Fruit fly (Drosophila melanogaster) whole organism, prepupa: ENCODE data around the gene CG7724.

Experiments
- Blimp-1 ChIP-seq: fragments of 200-800 bp; sonication (Bioruptor generic); optimal IDR thresholded peaks from 3 replicates; lab custom pipeline; 2017; ENCODE audit warnings: missing biosample characterization, missing genetic modification characterization, mild to moderate bottlenecking, moderate library complexity, missing genetic modification reagents
- CG10631 ChIP-seq: fragments of 200-800 bp; sonication (Bioruptor generic); optimal IDR thresholded peaks from 2 replicates; lab custom pipeline; 2016; ENCODE audit warnings: missing biosample characterization, missing genetic modification characterization
- CG10669 ChIP-seq: fragments of 200-800 bp; sonication (Bioruptor generic); optimal IDR thresholded peaks from 3 replicates; lab custom pipeline; 2018; ENCODE audit warnings: missing biosample characterization, mild to moderate bottlenecking, missing genetic modification characterization, moderate library complexity
- CG11294 ChIP-seq: fragments of 200-800 bp; sonication (Bioruptor generic); IDR thresholded peaks from 2 replicates; pipeline ENCODE4 v1.3.6; 2022; ENCODE audit warnings: missing biosample characterization, missing genetic modification characterization
- CG11762 ChIP-seq: fragments of 200-800 bp; sonication (Bioruptor generic); optimal IDR thresholded peaks from 3 replicates; lab custom pipeline; 2016; ENCODE audit warnings: missing biosample characterization, missing genetic modification characterization; ENCODE audit not compliant: insufficient read depth
- CG11902 ChIP-seq: fragments of 200-800 bp; sonication (Bioruptor generic); optimal IDR thresholded peaks from 3 replicates; lab custom pipeline; 2016; ENCODE audit warnings: missing biosample characterization, missing genetic modification characterization
- CG15336 ChIP-seq: fragments of 200-800 bp; sonication (Bioruptor generic); IDR thresholded peaks from 2 replicates; pipeline ENCODE4 v1.3.6; 2022; ENCODE audit warnings: missing biosample characterization, missing genetic modification characterization
- CG1621 ChIP-seq: fragments of 200-800 bp; sonication (Bioruptor generic); optimal IDR thresholded peaks from 3 replicates; lab custom pipeline; 2018; ENCODE audit warnings: missing biosample characterization, mild to moderate bottlenecking, missing genetic modification characterization
- CG16779 ChIP-seq: fragments of 200-800 bp; sonication (Bioruptor generic); optimal IDR thresholded peaks from 3 replicates; lab custom pipeline; 2017; ENCODE audit warnings: missing biosample characterization, mild to moderate bottlenecking, missing genetic modification characterization
- CG31627 ChIP-seq: fragments of 200-800 bp; sonication (Bioruptor generic); optimal IDR thresholded peaks from 3 replicates; lab custom pipeline; 2016; ENCODE audit warnings: missing biosample characterization, missing genetic modification characterization
- CG32006 ChIP-seq: fragments of 200-800 bp; sonication (Bioruptor generic); optimal IDR thresholded peaks from 3 replicates; lab custom pipeline; 2017; ENCODE audit warnings: missing biosample characterization, mild to moderate bottlenecking, missing genetic modification characterization
- CG34406 ChIP-seq: fragments of 200-800 bp; sonication (Bioruptor generic); optimal IDR thresholded peaks from 3 replicates; lab custom pipeline; 2016; ENCODE audit warnings: missing biosample characterization, missing genetic modification characterization
- CG3919 ChIP-seq: fragments of 200-800 bp; sonication (Bioruptor generic); optimal IDR thresholded peaks from 3 replicates; lab custom pipeline; 2016; ENCODE audit warnings: missing biosample characterization, missing genetic modification characterization
- CG4318 ChIP-seq: fragments of 200-800 bp; sonication (Bioruptor generic); optimal IDR thresholded peaks from 3 replicates; lab custom pipeline; 2017; ENCODE audit warnings: missing biosample characterization, mild to moderate bottlenecking, missing genetic modification characterization
- CG6163 ChIP-seq: fragments of 200-800 bp; sonication (Bioruptor generic); IDR thresholded peaks from 3 replicates; pipeline ENCODE4 v1.3.6; 2022; ENCODE audit warnings: missing biosample characterization, missing genetic modification characterization
- CG6276 ChIP-seq: fragments of 200-800 bp; sonication (Bioruptor generic); optimal IDR thresholded peaks from 2 replicates; lab custom pipeline; 2017; ENCODE audit warnings: missing biosample characterization, mild to moderate bottlenecking, missing genetic modification characterization
- CG6792 ChIP-seq: fragments of 200-800 bp; sonication (Bioruptor generic); optimal IDR thresholded peaks from 3 replicates; lab custom pipeline; 2016; ENCODE audit warnings: missing biosample characterization, missing genetic modification characterization
- CG6808 ChIP-seq: fragments of 200-800 bp; sonication (Bioruptor generic); optimal IDR thresholded peaks from 3 replicates; lab custom pipeline; 2017; ENCODE audit warnings: missing biosample characterization, missing genetic modification characterization, mild to moderate bottlenecking, moderate library complexity, missing genetic modification reagents
- CG7368 ChIP-seq: fragments of 200-800 bp; sonication (Bioruptor generic); optimal IDR thresholded peaks from 3 replicates; lab custom pipeline; 2016; ENCODE audit warnings: missing biosample characterization, missing genetic modification characterization
- CG8119 ChIP-seq: fragments of 200-800 bp; sonication (Bioruptor generic); IDR thresholded peaks from 3 replicates; pipeline ENCODE4 v1.3.6; 2022; ENCODE audit warnings: missing biosample characterization, missing genetic modification characterization
- CG8319 ChIP-seq: fragments of 200-800 bp; sonication (Bioruptor generic); optimal IDR thresholded peaks from 3 replicates; lab custom pipeline; 2016; ENCODE audit warnings: missing biosample characterization, missing genetic modification characterization
- CG8632 ChIP-seq: fragments of 200-800 bp; sonication (Bioruptor generic); optimal IDR thresholded peaks from 3 replicates; lab custom pipeline; 2016; ENCODE audit warnings: missing biosample characterization, missing genetic modification characterization
- CG9139 ChIP-seq: fragments of 200-800 bp; sonication (Bioruptor generic); optimal IDR thresholded peaks from 3 replicates; lab custom pipeline; 2017; ENCODE audit warnings: missing biosample characterization, mild to moderate bottlenecking, missing genetic modification characterization
- Eip75B ChIP-seq: fragments of 200-800 bp; sonication (Bioruptor generic); optimal IDR thresholded peaks from 3 replicates; lab custom pipeline; 2016; ENCODE audit warnings: missing biosample characterization, missing genetic modification characterization
- Eip78C ChIP-seq: fragments of 200-800 bp; sonication (Bioruptor generic); peaks from one replicate; lab custom pipeline; 2016; ENCODE audit warnings: missing biosample characterization, missing genetic modification characterization
- Ets21C ChIP-seq: fragments of 200-800 bp; sonication (Bioruptor generic); optimal IDR thresholded peaks from 3 replicates; lab custom pipeline; 2016; ENCODE audit warnings: missing biosample characterization, missing genetic modification characterization
- Ets96B ChIP-seq: fragments of 200-800 bp; optimal IDR thresholded peaks from 2 replicates; lab custom pipeline; 2019; ENCODE audit warnings: missing biosample characterization, mild to moderate bottlenecking, missing genetic modification characterization, moderate library complexity
- Gug ChIP-seq: fragments of 200-800 bp; sonication (Bioruptor generic); IDR thresholded peaks from 2 replicates; pipeline ENCODE4 v1.3.6; 2022; ENCODE audit warnings: missing biosample characterization, missing genetic modification characterization
- Hr38 ChIP-seq: sonication (Bioruptor generic); optimal IDR thresholded peaks from 2 replicates; lab custom pipeline; 2016; ENCODE audit warnings: missing biosample characterization, missing genetic modification characterization
- Hr39 ChIP-seq: fragments of 200-800 bp; sonication (Bioruptor generic); optimal IDR thresholded peaks from 2 replicates; lab custom pipeline; 2016; ENCODE audit warnings: missing biosample characterization, missing genetic modification characterization
- Hr4 ChIP-seq: fragments of 200-800 bp; sonication (Bioruptor generic); optimal IDR thresholded peaks from 3 replicates; lab custom pipeline; 2016; ENCODE audit warnings: missing biosample characterization, missing genetic modification characterization
- Lpt ChIP-seq: fragments of 200-800 bp; sonication (Bioruptor generic); optimal IDR thresholded peaks from 3 replicates; lab custom pipeline; 2016; ENCODE audit warnings: missing biosample characterization, missing genetic modification characterization
- Met ChIP-seq: fragments of 200-800 bp; sonication (Bioruptor generic); optimal IDR thresholded peaks from 3 replicates; lab custom pipeline; 2016; ENCODE audit warnings: missing biosample characterization, missing genetic modification characterization
- Smox ChIP-seq: fragments of 200-800 bp; sonication (Bioruptor generic); optimal IDR thresholded peaks from 3 replicates; lab custom pipeline; 2016; ENCODE audit warnings: missing biosample characterization, missing genetic modification characterization
- Sox102F ChIP-seq: fragments of 200-800 bp; sonication (Bioruptor generic); optimal IDR thresholded peaks from 2 replicates; lab custom pipeline; 2016; ENCODE audit warnings: missing biosample characterization, mild to moderate bottlenecking, missing genetic modification characterization
- Sox15 ChIP-seq: fragments of 200-800 bp; sonication (Bioruptor generic); optimal IDR thresholded peaks from 3 replicates; lab custom pipeline; 2016; ENCODE audit warnings: missing biosample characterization, missing genetic modification characterization
- achi ChIP-seq: fragments of 200-800 bp; sonication (Bioruptor generic); optimal IDR thresholded peaks from 3 replicates; lab custom pipeline; 2016; ENCODE audit warnings: missing biosample characterization, missing genetic modification characterization
- acj6 ChIP-seq: fragments of 200-800 bp; sonication (Bioruptor generic); optimal IDR thresholded peaks from 3 replicates; lab custom pipeline; 2016; ENCODE audit warnings: missing biosample characterization, missing genetic modification characterization
- cyc ChIP-seq: fragments of 200-800 bp; sonication (Bioruptor generic); optimal IDR thresholded peaks from 3 replicates; lab custom pipeline; 2016; ENCODE audit warnings: missing biosample characterization, missing genetic modification characterization
- eg ChIP-seq: fragments of 200-800 bp; sonication (Bioruptor generic); IDR thresholded peaks from 3 replicates; pipeline ENCODE4 v1.3.6; 2022; ENCODE audit warnings: missing biosample characterization, missing genetic modification characterization
- esn ChIP-seq: fragments of 200-800 bp; sonication (Bioruptor generic); optimal IDR thresholded peaks from 2 replicates; lab custom pipeline; 2016; ENCODE audit warnings: missing biosample characterization, mild to moderate bottlenecking, missing genetic modification characterization, moderate library complexity
- fd59A ChIP-seq: fragments of 200-800 bp; sonication (Bioruptor generic); optimal IDR thresholded peaks from 2 replicates; lab custom pipeline; 2017; ENCODE audit warnings: missing biosample characterization, mild to moderate bottlenecking, missing genetic modification characterization, missing genetic modification reagents
- fd85E ChIP-seq: fragments of 200-800 bp; sonication (Bioruptor generic); optimal IDR thresholded peaks from 3 replicates; lab custom pipeline; 2016; ENCODE audit warnings: missing biosample characterization, missing genetic modification characterization
- fkh ChIP-seq: fragments of 200-800 bp; sonication (Bioruptor generic); optimal IDR thresholded peaks from 3 replicates; lab custom pipeline; 2017; ENCODE audit warnings: missing biosample characterization, mild to moderate bottlenecking, missing genetic modification characterization, moderate library complexity
- lz ChIP-seq: fragments of 200-800 bp; sonication (Bioruptor generic); optimal IDR thresholded peaks from 3 replicates; lab custom pipeline; 2016; ENCODE audit warnings: missing biosample characterization, missing genetic modification characterization
- net ChIP-seq: fragments of 200-800 bp; sonication (Bioruptor generic); optimal IDR thresholded peaks from 3 replicates; lab custom pipeline; 2016; ENCODE audit warnings: missing biosample characterization, missing genetic modification characterization
- pdm3 ChIP-seq: fragments of 200-800 bp; sonication (Bioruptor generic); optimal IDR thresholded peaks from 3 replicates; lab custom pipeline; 2016; ENCODE audit warnings: missing biosample characterization, missing genetic modification characterization
- salr ChIP-seq, 2 experiments: fragments of 200-800 bp; sonication (Bioruptor generic); optimal IDR thresholded peaks; 3 replicates each; lab custom pipeline; 2016 to 2018; ENCODE audit warnings: missing biosample characterization in 2 of 2, missing genetic modification characterization in 2 of 2, mild to moderate bottlenecking in 1 of 2
- ss ChIP-seq, 2 experiments: fragments of 200-800 bp; sonication (Bioruptor generic); optimal IDR thresholded peaks; 2 replicates in 1 of 2; 3 replicates in 1 of 2; lab custom pipeline; 2017 to 2018; ENCODE audit warnings: mild to moderate bottlenecking in 2 of 2, missing biosample characterization in 2 of 2, missing genetic modification characterization in 2 of 2, moderate library complexity in 1 of 2
- svp ChIP-seq: fragments of 200-800 bp; sonication (Bioruptor generic); peaks from one replicate; lab custom pipeline; 2016; ENCODE audit warnings: missing biosample characterization, missing genetic modification characterization
- topi ChIP-seq: fragments of 200-800 bp; sonication (Bioruptor generic); optimal IDR thresholded peaks from 3 replicates; lab custom pipeline; 2016; ENCODE audit warnings: missing biosample characterization, missing genetic modification characterization

The CG7724 gene

dm6 chr3L:17009715-17010491 is 45.5 kb upstream of the CG7724 start:
- TF ChIP-seq Hr39 (GFP tag; lab: Kevin White, UChicago) (peak; percentile 63), net (no peak), esn (GFP tag; lab: Kevin White, UChicago) (peak; percentile 47), CG11902 (GFP tag; lab: Kevin White, UChicago) (peak; percentile 12), salr (GFP tag; optimal IDR thresholded peaks at IDR 0.05; lab: Kevin White, UChicago) (peak in 1 of 2 experiments; percentile 14), eg (peak; percentile 29), CG8632 (GFP tag; lab: Kevin White, UChicago) (peak; percentile 38), CG34406 (peak; percentile 45), Lpt (GFP tag; lab: Kevin White, UChicago) (peak; percentile 50), svp (GFP tag; lab: Kevin White, UChicago) (peak; percentile 97), cyc (GFP tag; lab: Kevin White, UChicago) (peak; percentile 15), Gug (GFP tag; lab: Robert Waterston, UW) (peak; percentile 46), Eip78C (GFP tag; lab: Kevin White, UChicago) (peak; percentile 70), Eip75B (peak; percentile 56), Blimp-1 (peak; percentile 30), CG6276 (GFP tag; lab: Kevin White, UChicago) (no peak), Smox (GFP tag; lab: Kevin White, UChicago) (peak; percentile 47), Hr38 (GFP tag; lab: Kevin White, UChicago) (no peak), CG11294 (GFP tag; lab: Robert Waterston, UW) (no peak), achi (no peak), CG32006 (GFP tag; lab: Kevin White, UChicago) (peak; percentile 26), ss (GFP tag; optimal IDR thresholded peaks at IDR 0.05; lab: Kevin White, UChicago) (peak; percentile 54 to 62), CG3919 (GFP tag; lab: Kevin White, UChicago) (peak; percentile 1), CG10631 (GFP tag; lab: Kevin White, UChicago) (no peak), Sox102F (GFP tag; lab: Kevin White, UChicago) (peak; percentile 6), Sox15 (GFP tag; lab: Kevin White, UChicago) (no peak), CG15336 (GFP tag; lab: Robert Waterston, UW) (no peak), CG4318 (GFP tag; lab: Kevin White, UChicago) (no peak), CG6163 (GFP tag; lab: Robert Waterston, UW) (peak; percentile 35), fd85E (GFP tag; lab: Kevin White, UChicago) (no peak), CG16779 (peak; percentile 29), CG11762 (no peak), Met (peak; percentile 32), pdm3 (GFP tag; lab: Kevin White, UChicago) (peak; percentile 26), CG8319 (GFP tag; lab: Kevin White, UChicago) (no peak), CG1621 (tag; lab: Kevin White, UChicago) (peak; percentile 67), CG7368 (GFP tag; lab: Kevin White, UChicago) (no peak), acj6 (GFP tag; lab: Kevin White, UChicago) (peak; percentile 29), CG9139 (GFP tag; lab: Kevin White, UChicago) (peak; percentile 49), CG6808 (GFP tag; lab: Kevin White, UChicago) (no peak), fkh (peak; percentile 99), CG31627 (GFP tag; lab: Kevin White, UChicago) (peak; percentile 46), topi (peak; percentile 29), Ets96B (tag; lab: Kevin White, UChicago) (no peak), Ets21C (GFP tag; lab: Kevin White, UChicago) (no peak), Hr4 (peak; percentile 42), fd59A (GFP tag; lab: Kevin White, UChicago) (no peak), lz (GFP tag; lab: Kevin White, UChicago) (peak; percentile 48), CG6792 (peak; percentile 22), CG8119 (GFP tag; lab: Robert Waterston, UW) (no peak; the same call in 2 of the 3 replicates), CG10669 (GFP tag; lab: Kevin White, UChicago) (peak; percentile 34)
